Fruit fly (Drosophila melanogaster) whole organism, adult: ENCODE data around the gene TH1.

Experiments
- CG11617 ChIP-seq: fragments of 200-800 bp; sonication (Bioruptor generic); optimal IDR thresholded peaks from 2 replicates; lab custom pipeline; 2017; ENCODE audit warnings: mild to moderate bottlenecking, missing biosample characterization, missing genetic modification reagents, missing genetic modification characterization
- CG12768 ChIP-seq: fragments of 200-800 bp; sonication (Bioruptor generic); optimal IDR thresholded peaks from 2 replicates; lab custom pipeline; 2017; ENCODE audit warnings: missing biosample characterization, missing genetic modification characterization, mild to moderate bottlenecking, moderate library complexity, missing genetic modification reagents
- CG14711 ChIP-seq: fragments of 200-800 bp; sonication (Bioruptor generic); optimal IDR thresholded peaks from 2 replicates; lab custom pipeline; 2018; ENCODE audit warnings: missing biosample characterization, mild to moderate bottlenecking, missing genetic modification characterization, moderate library complexity
- CG1620 ChIP-seq: fragments of 200-800 bp; sonication (Bioruptor generic); optimal IDR thresholded peaks from 2 replicates; lab custom pipeline; 2016; ENCODE audit warnings: missing biosample characterization, missing genetic modification characterization
- CG33017 ChIP-seq: fragments of 200-800 bp; sonication (Bioruptor generic); optimal IDR thresholded peaks from 2 replicates; lab custom pipeline; 2018; ENCODE audit warnings: missing biosample characterization, mild to moderate bottlenecking, missing genetic modification characterization, moderate library complexity
- CG5204 ChIP-seq: fragments of 200-800 bp; sonication (Bioruptor generic); optimal IDR thresholded peaks from 2 replicates; lab custom pipeline; 2016; ENCODE audit warnings: missing biosample characterization, missing genetic modification characterization
- CG7045 ChIP-seq: fragments of 200-800 bp; sonication (Bioruptor generic); optimal IDR thresholded peaks from 2 replicates; lab custom pipeline; 2017; ENCODE audit warnings: missing biosample characterization, mild to moderate bottlenecking, missing genetic modification characterization
- CG7101 ChIP-seq: fragments of 200-800 bp; sonication (Bioruptor generic); optimal IDR thresholded peaks from 2 replicates; lab custom pipeline; 2018; ENCODE audit warnings: missing biosample characterization, mild to moderate bottlenecking, missing genetic modification characterization, moderate library complexity
- Clk ChIP-seq: fragments of 200-800 bp; sonication (Bioruptor generic); optimal IDR thresholded peaks from 2 replicates; lab custom pipeline; 2017; ENCODE audit warnings: missing biosample characterization, missing genetic modification characterization
- Crg-1 ChIP-seq: fragments of 200-800 bp; sonication (Bioruptor generic); optimal IDR thresholded peaks from 2 replicates; lab custom pipeline; 2016; ENCODE audit warnings: missing biosample characterization, missing genetic modification characterization
- Hr96 ChIP-seq: fragments of 200-800 bp; sonication (Bioruptor generic); optimal IDR thresholded peaks from 2 replicates; lab custom pipeline; 2016; ENCODE audit warnings: missing biosample characterization, missing genetic modification characterization
- Mnt ChIP-seq: fragments of 200-800 bp; sonication (Bioruptor generic); optimal IDR thresholded peaks from 2 replicates; lab custom pipeline; 2016; ENCODE audit warnings: missing biosample characterization, mild to moderate bottlenecking, missing genetic modification characterization
- bab1 ChIP-seq: fragments of 200-800 bp; sonication (Bioruptor generic); optimal IDR thresholded peaks from 3 replicates; lab custom pipeline; 2019; ENCODE audit warnings: missing biosample characterization, mild to moderate bottlenecking, missing genetic modification characterization, moderate library complexity
- cic ChIP-seq: fragments of 200-800 bp; sonication (Bioruptor generic); optimal IDR thresholded peaks from 2 replicates; lab custom pipeline; 2017; ENCODE audit warnings: missing biosample characterization, mild to moderate bottlenecking, missing genetic modification characterization, moderate library complexity
- cnc ChIP-seq, 2 experiments: fragments of >200 bp; optimal IDR thresholded peaks; 2 replicates each; lab custom pipeline; 2017
- kay ChIP-seq: fragments of 200-800 bp; sonication (Bioruptor generic); peaks from one replicate; lab custom pipeline; 2016; ENCODE audit warnings: missing biosample characterization, missing genetic modification characterization, borderline replicate concordance
- ovo ChIP-seq: fragments of 200-800 bp; sonication (Bioruptor generic); optimal IDR thresholded peaks from 2 replicates; lab custom pipeline; 2016; ENCODE audit warnings: missing biosample characterization, missing genetic modification characterization
- pad ChIP-seq: fragments of 200-800 bp; sonication (Bioruptor generic); optimal IDR thresholded peaks from 3 replicates; lab custom pipeline; 2017; ENCODE audit warnings: missing biosample characterization, missing genetic modification characterization, mild to moderate bottlenecking, moderate library complexity, missing genetic modification reagents
- tj ChIP-seq: fragments of 200-800 bp; sonication (Bioruptor generic); optimal IDR thresholded peaks from 3 replicates; lab custom pipeline; 2017; ENCODE audit warnings: missing biosample characterization, mild to moderate bottlenecking, missing genetic modification characterization, moderate library complexity
- toe ChIP-seq: fragments of 200-800 bp; sonication (Bioruptor generic); optimal IDR thresholded peaks from 2 replicates; lab custom pipeline; 2016; ENCODE audit warnings: missing biosample characterization, missing genetic modification characterization

Gene TH1

DNA sequence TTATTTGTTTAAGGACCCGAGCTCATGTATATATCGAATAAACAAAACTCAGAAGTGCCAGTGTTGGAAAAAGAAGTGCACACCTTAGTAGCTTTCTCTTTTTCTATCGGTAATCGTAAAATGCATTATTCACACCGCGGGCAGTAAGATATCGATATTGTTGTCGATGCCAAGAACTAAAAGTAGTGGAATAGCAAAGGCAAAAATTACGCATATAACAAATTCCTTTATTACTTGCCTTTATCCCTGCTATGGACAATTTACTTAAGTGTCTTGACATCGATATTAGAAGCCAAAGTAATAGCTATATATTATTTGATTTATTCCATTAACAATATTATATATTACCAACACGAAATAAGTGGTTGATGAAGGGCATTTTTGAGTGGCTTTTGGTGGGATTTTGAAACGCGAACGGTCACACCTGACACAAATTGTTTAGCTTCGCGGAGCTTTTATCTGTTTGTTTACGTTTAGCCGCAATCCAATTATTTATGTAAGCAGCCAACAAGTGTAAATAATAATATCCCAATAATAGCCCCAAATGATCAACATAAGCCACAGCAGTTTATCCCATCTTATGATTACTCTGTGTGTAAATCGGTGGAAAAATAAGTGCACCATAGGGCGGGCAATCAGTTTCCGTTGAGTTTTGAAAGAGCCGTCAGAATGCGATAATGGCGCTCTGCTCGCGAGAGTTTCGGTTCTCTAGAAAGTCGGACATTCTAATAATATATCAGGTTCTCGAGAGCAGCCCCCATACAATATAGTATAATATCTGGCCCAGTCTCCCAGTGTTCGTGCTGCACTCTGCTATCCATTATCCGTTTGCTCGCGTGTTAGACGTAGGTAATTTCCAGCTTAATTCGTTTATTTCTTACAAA lies 6.2 kb downstream of the TH1 start, which contains the start of the genes CG9992 and CG4239:
Gene CG9992 (minus strand): TSS at position 66 of the 884 bp plus-strand sequence.
Gene CG4239 (plus strand): TSS at position 436 of the 884 bp plus-strand sequence.
- TF ChIP-seq bab1 (GFP tag; lab: Kevin White, UChicago) (no peak), Hr96 (no peak), CG7045 (peak; percentile 21), CG7101 (tag; lab: Kevin White, UChicago) (peak; percentile 75), CG14711 (tag; lab: Kevin White, UChicago) (peak; percentile 61), cic (GFP tag; lab: Kevin White, UChicago) (no peak), tj (GFP tag; lab: Kevin White, UChicago) (peak; percentile 32), CG5204 (GFP tag; lab: Kevin White, UChicago) (peak; percentile 38), cnc (optimal IDR thresholded peaks at IDR 0.05; lab: Kevin White, UChicago) (no peak), toe (peak; percentile 67), Mnt (peak; percentile 3), pad (GFP tag; lab: Kevin White, UChicago) (peak; percentile 58), CG33017 (peak; percentile 24), CG1620 (GFP tag; lab: Kevin White, UChicago) (peak; percentile 69), Crg-1 (peak; percentile 76), kay (GFP tag; lab: Kevin White, UChicago) (no peak), CG12768 (GFP tag; lab: Kevin White, UChicago) (peak; percentile 48), ovo (GFP tag; lab: Kevin White, UChicago) (peak; percentile 60), CG11617 (GFP tag; lab: Kevin White, UChicago) (peak; percentile 53), Clk (GFP tag; lab: Kevin White, UChicago) (no peak)

DNA sequence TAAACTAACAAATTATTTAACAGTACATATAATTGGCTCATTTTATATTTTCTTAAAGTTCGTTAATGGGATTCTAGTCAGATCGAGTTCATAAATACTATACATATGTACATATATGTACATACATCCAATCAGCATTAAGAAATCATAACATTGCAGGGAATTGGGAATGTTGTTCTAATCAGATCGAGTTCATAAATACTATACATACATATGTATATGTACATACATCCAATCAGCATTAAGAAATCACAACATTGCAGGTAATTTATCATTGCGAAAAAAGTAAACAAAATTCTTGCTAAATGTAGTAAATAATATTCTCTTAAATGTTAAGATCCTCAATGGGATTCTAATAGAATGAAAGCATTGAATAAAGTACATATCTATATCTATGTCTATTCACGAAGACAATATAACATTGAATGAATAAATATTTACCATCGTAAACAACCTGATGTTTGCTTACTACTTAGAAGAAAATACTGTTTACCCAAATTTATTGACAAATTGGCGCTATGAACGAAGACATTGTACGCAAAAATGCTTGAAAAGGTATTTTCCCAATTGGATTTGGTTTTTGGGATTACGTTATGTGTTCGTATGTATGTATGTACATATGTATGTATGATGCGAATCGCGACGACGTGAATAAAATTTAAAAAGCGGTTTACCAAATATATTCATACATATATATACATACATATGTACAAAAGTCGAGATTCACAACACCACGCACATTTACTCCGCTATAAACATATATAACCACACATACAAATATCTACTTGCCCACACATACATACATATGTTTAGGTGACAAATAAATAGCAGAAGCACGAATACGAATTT lies 7.3 kb downstream of the TH1 start:
- TF ChIP-seq bab1 (GFP tag; lab: Kevin White, UChicago) (no peak), Clk (GFP tag; lab: Kevin White, UChicago) (no peak), CG12768 (GFP tag; lab: Kevin White, UChicago) (no peak), CG5204 (GFP tag; lab: Kevin White, UChicago) (no peak), CG14711 (tag; lab: Kevin White, UChicago) (peak; percentile 73), tj (GFP tag; lab: Kevin White, UChicago) (peak; percentile 38), Mnt (no peak), Hr96 (no peak), CG7101 (tag; lab: Kevin White, UChicago) (peak; percentile 89), CG1620 (GFP tag; lab: Kevin White, UChicago) (peak; percentile 46), ovo (GFP tag; lab: Kevin White, UChicago) (peak; percentile 63), CG33017 (peak; percentile 50), toe (no peak), CG11617 (GFP tag; lab: Kevin White, UChicago) (peak; percentile 11), Crg-1 (peak; percentile 77), cnc (optimal IDR thresholded peaks at IDR 0.05; lab: Kevin White, UChicago) (no peak), CG7045 (peak; percentile 38), cic (GFP tag; lab: Kevin White, UChicago) (peak; percentile 10), pad (GFP tag; lab: Kevin White, UChicago) (peak; percentile 41), kay (GFP tag; lab: Kevin White, UChicago) (peak; percentile 94)

DNA sequence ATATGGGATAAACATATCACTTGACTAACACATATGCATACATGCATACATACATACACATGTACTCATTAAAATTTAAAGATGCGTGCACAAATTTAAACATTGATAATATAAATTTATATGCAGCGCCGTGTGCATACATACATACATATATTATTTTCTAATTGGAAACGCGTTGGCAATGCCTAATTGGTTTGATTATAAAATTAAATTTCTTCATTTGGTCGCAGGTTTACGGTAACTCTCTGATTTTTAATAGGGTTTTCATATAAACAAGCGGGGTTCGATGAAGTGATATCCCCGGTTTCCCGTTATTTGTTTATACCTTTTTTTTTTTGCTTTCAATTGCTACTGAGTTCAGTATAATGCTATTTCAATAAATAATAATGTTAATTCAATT lies 17.2 kb downstream of the TH1 start:
- TF ChIP-seq CG11617 (GFP tag; lab: Kevin White, UChicago) (no peak), pad (GFP tag; lab: Kevin White, UChicago) (peak; percentile 20), kay (GFP tag; lab: Kevin White, UChicago) (peak; percentile 58), CG1620 (GFP tag; lab: Kevin White, UChicago) (no peak)

DNA sequence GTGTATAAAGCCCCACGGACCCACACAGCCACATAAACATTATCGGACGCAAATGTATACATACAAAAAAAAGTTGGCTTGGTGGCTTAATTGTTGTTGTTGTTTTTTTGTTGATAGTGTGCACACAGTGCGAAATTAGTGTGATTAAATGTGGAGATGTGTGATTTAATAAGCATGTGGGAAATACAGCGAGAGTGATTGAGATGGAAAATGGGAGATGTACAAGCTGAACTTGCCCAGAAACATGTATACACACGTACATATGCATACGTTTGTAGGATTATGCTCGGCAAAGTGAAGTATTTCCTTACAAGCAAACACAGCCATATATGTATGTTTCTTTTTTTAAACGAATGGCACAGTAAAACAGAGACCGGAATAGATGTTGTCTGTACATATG lies 17.7 kb downstream of the TH1 start:
- TF ChIP-seq CG14711 (tag; lab: Kevin White, UChicago), result peak; percentile 34
- no peak for TF ChIP-seq CG33017
- peak; percentile 13 for TF ChIP-seq bab1 (GFP tag; lab: Kevin White, UChicago)
- TF ChIP-seq tj (GFP tag; lab: Kevin White, UChicago), result peak; percentile 6
- peak; percentile 6 for TF ChIP-seq CG7101 (tag; lab: Kevin White, UChicago)
- no peak for TF ChIP-seq pad (GFP tag; lab: Kevin White, UChicago)

DNA sequence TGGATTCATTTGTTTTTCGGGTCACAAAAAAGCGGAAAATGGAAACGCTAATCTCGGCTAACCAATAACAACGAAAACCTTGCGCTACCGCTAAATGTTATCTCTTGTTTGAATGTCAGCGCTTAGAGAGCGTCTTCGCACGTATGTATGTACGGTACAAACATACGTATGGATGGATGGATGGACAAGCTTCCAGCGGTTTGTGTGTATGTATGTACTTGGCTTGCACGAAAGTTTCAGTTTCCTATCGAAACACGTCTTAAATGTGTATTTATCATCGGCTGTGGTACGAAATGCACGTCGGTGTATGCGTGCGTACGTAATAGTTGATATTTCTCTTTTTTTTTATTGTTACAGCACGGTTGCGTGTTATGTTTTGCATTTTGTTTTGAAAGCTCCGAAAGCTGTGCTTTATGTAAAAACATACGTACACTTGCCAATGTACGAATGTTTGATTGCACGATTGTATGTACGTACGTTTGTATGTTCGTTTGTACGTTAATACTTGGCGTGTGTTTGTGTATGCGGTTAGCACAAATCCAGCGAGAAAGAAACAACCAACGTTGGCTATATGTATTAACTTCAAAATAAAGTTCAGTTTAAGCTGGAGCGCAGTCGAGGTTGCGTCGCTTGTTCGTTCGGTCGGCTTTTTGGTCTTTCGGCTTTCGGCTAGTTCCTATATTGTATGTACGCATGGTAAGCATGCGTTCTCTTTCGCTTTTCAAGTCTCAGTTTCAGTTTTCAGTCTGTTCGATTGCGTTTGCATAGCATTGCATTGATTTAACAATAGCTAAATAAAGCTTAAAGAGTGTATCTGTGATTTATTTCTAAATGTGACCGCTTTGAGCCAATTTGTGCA lies 18.5 kb downstream of the TH1 start, which contains the start of gene Fur2:
Gene Fur2 (plus strand): TSS at position 595 of the 859 bp plus-strand sequence.
- TF ChIP-seq cnc (optimal IDR thresholded peaks at IDR 0.05; lab: Kevin White, UChicago) (no peak), CG1620 (GFP tag; lab: Kevin White, UChicago) (no peak), CG33017 (no peak), kay (GFP tag; lab: Kevin White, UChicago) (peak; percentile 41), tj (GFP tag; lab: Kevin White, UChicago) (peak; percentile 36), CG7045 (no peak)
